Worm (Caenorhabditis elegans) whole organism, young adult: ENCODE results near the gene golg-2.

ENCODE experiments used
- F49E8.2 ChIP-seq: sonication (generic microtip); optimal IDR thresholded peaks from 3 replicates; lab custom pipeline; 2017; ENCODE audit warnings: missing genetic modification characterization, mild to moderate bottlenecking, missing compliant biosample characterization, antibody characterized with exemption, moderate library complexity; ENCODE audit not compliant: insufficient read depth
- Y53G8AR.9 ChIP-seq: fragments of 200-800 bp; sonication (Bioruptor generic); conservative IDR thresholded peaks from 2 replicates; pipeline ENCODE4 v1.3.6; 2022; ENCODE audit warnings: missing genetic modification reagents, missing genetic modification characterization, missing compliant biosample characterization
- Y79H2A.3 ChIP-seq: fragments of 200-800 bp; sonication (Bioruptor generic); conservative IDR thresholded peaks from 2 replicates; pipeline ENCODE4 v1.3.6; 2022; ENCODE audit warnings: missing genetic modification reagents, missing genetic modification characterization, missing compliant biosample characterization
- ama-1 ChIP-seq, 3 experiments: fragments of 150-350 bp in 1 of 3; sonication (generic microtip) in 2 of 3; optimal IDR thresholded peaks; 2 replicates each; lab custom pipeline; 2014 to 2018; ENCODE audit warnings: missing biosample characterization in 2 of 3, missing genetic modification characterization in 2 of 3, missing genetic modification reagents in 2 of 3
- ceh-100 ChIP-seq: fragments of 200-800 bp; sonication (Bioruptor generic); IDR thresholded peaks from 2 replicates; pipeline ENCODE4 v1.3.6; 2022; ENCODE audit warnings: missing genetic modification reagents, missing genetic modification characterization, missing compliant biosample characterization
- ceh-79 ChIP-seq: sonication (generic microtip); optimal IDR thresholded peaks from 2 replicates; lab custom pipeline; 2017; ENCODE audit warnings: mild to moderate bottlenecking, missing genetic modification characterization, missing compliant biosample characterization
- ets-4 ChIP-seq: fragments of 200-800 bp; sonication (Bioruptor generic); optimal IDR thresholded peaks from 2 replicates; lab custom pipeline; 2018; ENCODE audit warnings: mild to moderate bottlenecking, missing genetic modification characterization, missing compliant biosample characterization
- lin-35 ChIP-seq, 3 experiments: fragments of 150-350 bp in 2 of 3; sonication (generic microtip) in 1 of 3; optimal IDR thresholded peaks; 2 replicates each; lab custom pipeline; 2014 to 2018; ENCODE audit warnings: missing biosample characterization in 3 of 3, missing genetic modification characterization in 3 of 3, missing genetic modification reagents in 3 of 3
- lsl-1 ChIP-seq: fragments of 200-800 bp; sonication (Bioruptor generic); optimal IDR thresholded peaks from 2 replicates; lab custom pipeline; 2018; ENCODE audit warnings: mild to moderate bottlenecking, missing genetic modification characterization, moderate library complexity, missing compliant biosample characterization
- mcd-1 ChIP-seq: fragments of 200-800 bp; sonication (Bioruptor generic); IDR thresholded peaks from 2 replicates; pipeline ENCODE4 v1.3.6; 2022; ENCODE audit warnings: missing genetic modification reagents, missing genetic modification characterization, missing compliant biosample characterization
- snpc-4 ChIP-seq, 5 experiments: fragments of 150-350 bp in 1 of 5; sonication (generic microtip) in 4 of 5; optimal IDR thresholded peaks; 2 replicates each; lab custom pipeline; 2014 to 2018; ENCODE audit warnings: missing genetic modification characterization in 5 of 5, missing biosample characterization in 3 of 5, antibody characterized with exemption in 2 of 5, mild to moderate bottlenecking in 2 of 5, missing compliant biosample characterization in 2 of 5, missing genotype in 2 of 5, moderate library complexity in 2 of 5, missing genetic modification reagents in 1 of 5
- sptf-2 ChIP-seq: fragments of 200-800 bp; sonication (Bioruptor generic); optimal IDR thresholded peaks from 2 replicates; lab custom pipeline; 2018; ENCODE audit warnings: mild to moderate bottlenecking, missing genetic modification characterization, missing compliant biosample characterization
- ztf-18 ChIP-seq: sonication (generic microtip); optimal IDR thresholded peaks from 2 replicates; lab custom pipeline; 2016; ENCODE audit warnings: missing genotype, mild to moderate bottlenecking, missing genetic modification characterization, missing compliant biosample characterization

DNA sequence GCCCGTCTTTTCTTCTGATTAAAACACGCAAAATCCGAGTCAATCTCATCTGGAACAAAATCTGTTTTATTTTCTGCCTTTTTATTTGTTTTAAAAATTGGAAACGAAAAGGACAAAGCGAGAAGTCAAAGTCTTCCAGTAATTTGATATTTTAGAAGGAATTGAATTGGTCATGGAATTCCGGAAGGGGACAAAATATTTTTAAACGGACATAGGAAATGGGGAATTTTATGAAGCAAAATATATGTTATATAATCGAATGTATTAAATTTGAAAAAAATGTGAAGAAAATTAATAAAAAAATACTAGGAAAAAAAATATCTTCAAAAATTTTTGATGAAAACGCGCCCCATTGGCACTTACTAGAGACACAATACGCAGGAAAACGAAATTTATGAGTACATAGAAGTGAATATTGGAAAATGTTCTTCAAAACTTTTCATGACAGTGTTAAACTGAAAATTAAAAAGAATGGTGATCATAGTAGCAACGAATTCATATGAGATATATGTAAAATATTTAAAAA, 803 bp upstream of the golg-2 start, which contains the start of gene F33G12.7:
- TF ChIP-seq mcd-1 (no peak), Y53G8AR.9 (no peak), sptf-2 (GFP tag; lab: Kevin White, UChicago) (no peak), lsl-1 (peak; percentile 16), ama-1 (optimal IDR thresholded peaks at IDR 0.05; lab: Kevin White, UChicago) (no peak), ama-1 (GFP tag; optimal IDR thresholded peaks at IDR 0.05; lab: Kevin White, UChicago) (no peak), lin-35 (GFP tag; optimal IDR thresholded peaks at IDR 0.05; lab: Kevin White, UChicago) (no peak), ztf-18 (tag; lab: Kevin White, UChicago) (no peak), snpc-4 (GFP tag; optimal IDR thresholded peaks at IDR 0.05; lab: Kevin White, UChicago) (no peak), snpc-4 (tag; optimal IDR thresholded peaks at IDR 0.05; lab: Kevin White, UChicago) (no peak), F49E8.2 (tag; lab: Kevin White, UChicago) (no peak), ets-4 (GFP tag; lab: Kevin White, UChicago) (no peak), Y79H2A.3 (GFP tag; lab: Robert Waterston, UW) (no peak), ceh-79 (tag; lab: Kevin White, UChicago) (no peak), ceh-100 (GFP tag; lab: Robert Waterston, UW) (no peak)
